Worm (Caenorhabditis elegans) whole organism, mixed stage, embryonic: ENCODE data around the gene R07B7.9.

Experiments used
- bed-3 ChIP-seq: fragments of 200-800 bp; sonication (Bioruptor generic); optimal IDR thresholded peaks from 3 replicates; lab custom pipeline; 2018; ENCODE audit warnings: mild to moderate bottlenecking, missing genetic modification characterization, moderate library complexity, missing compliant biosample characterization
- mab-5 ChIP-seq: fragments of 150-350 bp; optimal IDR thresholded peaks from 2 replicates; lab custom pipeline; 2014; ENCODE audit warnings: missing biosample characterization, missing genetic modification characterization
- nhr-12 ChIP-seq: fragments of 150-350 bp; optimal IDR thresholded peaks from 2 replicates; lab custom pipeline; 2014; ENCODE audit warnings: missing biosample characterization, missing genetic modification characterization
- nhr-2 ChIP-seq: fragments of 150-350 bp; optimal IDR thresholded peaks from 2 replicates; lab custom pipeline; 2014; ENCODE audit warnings: missing biosample characterization, missing genetic modification characterization
- nhr-237 ChIP-seq: fragments of 150-350 bp; optimal IDR thresholded peaks from 2 replicates; lab custom pipeline; 2014; ENCODE audit warnings: missing biosample characterization, missing genetic modification characterization
- pha-4 ChIP-seq: fragments of 150-350 bp; optimal IDR thresholded peaks from 2 replicates; lab custom pipeline; 2018; ENCODE audit warnings: missing biosample characterization, missing genetic modification reagents, missing genetic modification characterization
- snpc-4 ChIP-seq: fragments of 150-350 bp; optimal IDR thresholded peaks from 2 replicates; lab custom pipeline; 2014; ENCODE audit warnings: missing biosample characterization, missing genetic modification characterization
- sptf-1 ChIP-seq: sonication (generic microtip); optimal IDR thresholded peaks from 2 replicates; lab custom pipeline; 2017; ENCODE audit warnings: mild to moderate bottlenecking, missing genetic modification characterization, moderate library complexity, missing compliant biosample characterization

ce11 chrV:12028151-12028550 is 52.0 kb downstream of the R07B7.9 start:
- no peak for TF ChIP-seq nhr-237
- no peak for TF ChIP-seq pha-4 (tag; lab: Kevin White, UChicago)
- TF ChIP-seq snpc-4: no peak
- TF ChIP-seq mab-5 (tag; lab: Kevin White, UChicago): no peak
- no peak for TF ChIP-seq nhr-2 (tag; lab: Kevin White, UChicago)
- no peak for TF ChIP-seq nhr-12 (tag; lab: Kevin White, UChicago)
- TF ChIP-seq sptf-1 (tag; lab: Kevin White, UChicago): no peak
- TF ChIP-seq bed-3 (GFP tag; lab: Kevin White, UChicago): no peak
